Worm (Caenorhabditis elegans) whole organism, young adult: Measurements from ENCODE around the gene mca-2.

ENCODE experiments used
- B0019.2 ChIP-seq: fragments of 200-800 bp; sonication (Bioruptor generic); conservative IDR thresholded peaks from 2 replicates; pipeline ENCODE4 v1.3.6; 2022; ENCODE audit warnings: missing genetic modification reagents, missing genetic modification characterization, missing compliant biosample characterization
- dpl-1 ChIP-seq: fragments of 150-350 bp; optimal IDR thresholded peaks from 2 replicates; lab custom pipeline; 2014; ENCODE audit warnings: missing biosample characterization, missing genetic modification reagents, missing genetic modification characterization
- efl-1 ChIP-seq: fragments of 150-350 bp; optimal IDR thresholded peaks from 2 replicates; lab custom pipeline; 2014; ENCODE audit warnings: missing biosample characterization, missing genetic modification reagents, missing genetic modification characterization
- ets-4 ChIP-seq: fragments of 200-800 bp; sonication (Bioruptor generic); optimal IDR thresholded peaks from 2 replicates; lab custom pipeline; 2018; ENCODE audit warnings: mild to moderate bottlenecking, missing genetic modification characterization, missing compliant biosample characterization
- lin-35 ChIP-seq, 3 experiments: fragments of 150-350 bp in 2 of 3; sonication (generic microtip) in 1 of 3; optimal IDR thresholded peaks; 2 replicates each; lab custom pipeline; 2014 to 2018; ENCODE audit warnings: missing biosample characterization in 3 of 3, missing genetic modification characterization in 3 of 3, missing genetic modification reagents in 3 of 3
- lsy-27 ChIP-seq: sonication (generic microtip); optimal IDR thresholded peaks from 2 replicates; lab custom pipeline; 2017; ENCODE audit warnings: missing genetic modification characterization, mild to moderate bottlenecking, missing compliant biosample characterization, antibody characterized with exemption, missing genotype, borderline replicate concordance; ENCODE audit not compliant: insufficient read depth
- mcd-1 ChIP-seq: fragments of 200-800 bp; sonication (Bioruptor generic); IDR thresholded peaks from 2 replicates; pipeline ENCODE4 v1.3.6; 2022; ENCODE audit warnings: missing genetic modification reagents, missing genetic modification characterization, missing compliant biosample characterization
- mel-28 ChIP-seq: sonication (generic microtip); optimal IDR thresholded peaks from 2 replicates; lab custom pipeline; 2016; ENCODE audit warnings: borderline replicate concordance, mild to moderate bottlenecking, missing genetic modification characterization, missing compliant biosample characterization
- rcor-1 ChIP-seq: fragments of 200-800 bp; sonication (Bioruptor generic); IDR thresholded peaks from 2 replicates; pipeline ENCODE4 v1.3.6; 2022; ENCODE audit warnings: missing genetic modification reagents, missing genetic modification characterization, missing compliant biosample characterization
- rec-8 ChIP-seq, 2 experiments: sonication (generic microtip); optimal IDR thresholded peaks; 2 replicates each; lab custom pipeline; 2016; ENCODE audit warnings: mild to moderate bottlenecking in 2 of 2, missing genetic modification characterization in 2 of 2, missing genetic modification reagents in 2 of 2, missing genotype in 2 of 2, missing biosample characterization in 1 of 2, missing compliant biosample characterization in 1 of 2, moderate library complexity in 1 of 2
- unc-62 ChIP-seq: fragments of 150-350 bp; optimal IDR thresholded peaks from 2 replicates; lab custom pipeline; 2014; ENCODE audit warnings: missing biosample characterization, missing genetic modification reagents, missing genetic modification characterization

DNA sequence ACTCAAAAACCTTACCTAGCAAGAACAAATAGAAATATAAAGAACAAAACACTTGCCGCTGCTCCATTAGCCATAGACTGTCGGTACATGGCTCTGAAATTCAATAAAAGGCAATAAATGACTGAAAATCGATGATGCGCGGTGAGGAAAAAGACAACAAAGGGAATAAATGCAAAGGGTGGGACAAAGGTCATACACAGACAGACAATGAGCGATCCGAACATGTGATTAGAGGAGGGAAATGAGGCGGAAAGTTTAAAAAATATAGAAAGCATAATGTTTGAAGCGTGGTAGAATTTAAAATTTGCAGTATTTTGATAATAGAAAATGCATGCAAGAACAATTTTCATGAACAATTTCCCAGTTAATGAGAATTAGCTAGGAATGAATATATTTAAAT, 56.7 kb downstream of the mca-2 start, which contains the start of gene C54E4.12:
- TF ChIP-seq mel-28 (tag; lab: Kevin White, UChicago) (no peak), mcd-1 (GFP tag; lab: Robert Waterston, UW) (no peak), unc-62 (no peak), efl-1 (no peak), rcor-1 (GFP tag; lab: Robert Waterston, UW) (no peak), lsy-27 (tag; lab: Kevin White, UChicago) (no peak), B0019.2 (GFP tag; lab: Robert Waterston, UW) (no peak), rec-8 (tag; optimal IDR thresholded peaks at IDR 0.05; lab: Kevin White, UChicago) (no peak), ets-4 (GFP tag; lab: Kevin White, UChicago) (no peak), lin-35 (GFP tag; optimal IDR thresholded peaks at IDR 0.05; lab: Kevin White, UChicago) (no peak), dpl-1 (no peak)
